Fruit fly (Drosophila melanogaster): Measurements from ENCODE around the gene CG6707.

The CG6707 gene

dm6 chr3L:9878685-9879084 is 19.7 kb downstream of the CG6707 start, which contains the start of gene CG34382:
TSS of gene CG34382 (plus strand) at chr3L:9878985.
- TF ChIP-seq HmgD (GFP tag; optimal IDR thresholded peaks at IDR 0.05) (no peak), CG3726 (GFP tag; IDR thresholded peaks at IDR 0.05) (0 out of 3 replicates have a peak, but pooled peaks have one; percentile 23), az2 (GFP tag; optimal IDR thresholded peaks at IDR 0.05) (no peak), repo (GFP tag; optimal IDR thresholded peaks at IDR 0.05) (no peak), Opbp (GFP tag; IDR thresholded peaks at IDR 0.05; ENCODE audit: partially characterized antibody) (no peak)

dm6 chr3L:9872035-9872434 is 26.3 kb downstream of the CG6707 start:
- TF ChIP-seq Drgx (GFP tag; IDR thresholded peaks at IDR 0.05) (peak; percentile 49; the same call in 1 of the 2 replicates), Bdp1 (GFP tag; optimal IDR thresholded peaks at IDR 0.05) (no peak)

- TF ChIP-seq sens (GFP tag) (no peak), CG4360 (GFP tag; IDR thresholded peaks at IDR 0.05) (peak; percentile 91), ind (GFP tag; optimal IDR thresholded peaks at IDR 0.05) (no peak), CG4820 (GFP tag; optimal IDR thresholded peaks at IDR 0.05) (no peak), kay (GFP tag; optimal IDR thresholded peaks at IDR 0.05) (no peak), hb (GFP tag; IDR thresholded peaks at IDR 0.05; ENCODE audit: partially characterized antibody) (no peak), lola (GFP tag; optimal IDR thresholded peaks at IDR 0.05) (no peak), fu2 (GFP tag; optimal IDR thresholded peaks at IDR 0.05) (no peak), Side (GFP tag; optimal IDR thresholded peaks at IDR 0.05) (no peak)
Measured at dm6 chr3L:9865053-9865442, 33.3 kb downstream of the CG6707 start.

- TF ChIP-seq MBD-R2 (GFP tag; IDR thresholded peaks at IDR 0.05) (peak; percentile 53), CG14441 (GFP tag; IDR thresholded peaks at IDR 0.05) (0 out of 2 replicates have a peak, but pooled peaks have one; percentile 9), oc (tag; optimal IDR thresholded peaks at IDR 0.05) (no peak), CG12391 (tag; optimal IDR thresholded peaks at IDR 0.05) (peak; percentile 34), pnt (GFP tag; optimal IDR thresholded peaks at IDR 0.05) (peak; percentile 14), CG6272 (GFP tag; IDR thresholded peaks at IDR 0.05) (no peak), Sin3A (optimal IDR thresholded peaks at IDR 0.05) (peak; percentile 93), toy (GFP tag; IDR thresholded peaks at IDR 0.05) (no peak), pb (GFP tag; optimal IDR thresholded peaks at IDR 0.05) (no peak), Opbp (GFP tag; IDR thresholded peaks at IDR 0.05; ENCODE audit: partially characterized antibody) (peak; percentile 70; the same call in 2 of the 3 replicates), jigr1 (GFP tag; IDR thresholded peaks at IDR 0.05) (no peak), CG7963 (GFP tag; IDR thresholded peaks at IDR 0.05; ENCODE audit: partially characterized antibody) (peak; percentile 47; the same call in 1 of the 3 replicates), Bgb (GFP tag; IDR thresholded peaks at IDR 0.05; ENCODE audit: partially characterized antibody) (peak; percentile 78), az2 (GFP tag; optimal IDR thresholded peaks at IDR 0.05) (no peak), chn (GFP tag; optimal IDR thresholded peaks at IDR 0.05) (no peak), Xbp1 (GFP tag; optimal IDR thresholded peaks at IDR 0.05) (peak; percentile 48), tup (GFP tag; optimal IDR thresholded peaks at IDR 0.05) (no peak), CG15696 (tag; optimal IDR thresholded peaks at IDR 0.05) (peak; percentile 25), Hr51 (GFP tag; optimal IDR thresholded peaks at IDR 0.05) (no peak), salm (tag; optimal IDR thresholded peaks at IDR 0.05) (no peak), Dip3 (GFP tag; optimal IDR thresholded peaks at IDR 0.05) (no peak), slbo (GFP tag; IDR thresholded peaks at IDR 0.05) (peak; percentile 52; the same call in 1 of the 2 replicates), Bteb2 (GFP tag; optimal IDR thresholded peaks at IDR 0.05) (no peak), CG3726 (GFP tag; IDR thresholded peaks at IDR 0.05) (no peak), hth (optimal IDR thresholded peaks at IDR 0.05) (no peak), CG1602 (GFP tag; optimal IDR thresholded peaks at IDR 0.05) (peak; percentile 8), NC2β (GFP tag; optimal IDR thresholded peaks at IDR 0.05) (no peak), exex (tag; optimal IDR thresholded peaks at IDR 0.05) (peak; percentile 24), CG16813 (GFP tag; IDR thresholded peaks at IDR 0.05; ENCODE audit: partially characterized antibody) (peak; percentile 81; the same call in 2 of the 3 replicates), so (GFP tag; IDR thresholded peaks at IDR 0.05) (no peak), Med (GFP tag) (peak; percentile 81), Asciz (GFP tag; optimal IDR thresholded peaks at IDR 0.05) (no peak)
Measured at dm6 chr3L:9864275-9865052, 33.9 kb downstream of the CG6707 start, which contains the start of the genes iPLA2-VIA and Ciz1. TSS of gene iPLA2-VIA (minus strand) at chr3L:9864349. TSS of gene Ciz1 (plus strand) at chr3L:9864639.

Measured in whole organism, embryonic.